Worm (Caenorhabditis elegans) whole organism, midembryonic: ENCODE measurements around the gene C37H5.5.

Experiments
- T22C8.4 ChIP-seq: fragments of 200-800 bp; sonication (Bioruptor generic); IDR thresholded peaks from 2 replicates; pipeline ENCODE4 v1.3.6; 2022; ENCODE audit warnings: missing genetic modification characterization, missing compliant biosample characterization
- cog-1 ChIP-seq: sonication (generic microtip); optimal IDR thresholded peaks from 2 replicates; lab custom pipeline; 2016; ENCODE audit warnings: missing genetic modification characterization, missing compliant biosample characterization
- flt-1 ChIP-seq: fragments of 200-800 bp; sonication (Bioruptor generic); IDR thresholded peaks from 2 replicates; pipeline ENCODE4 v1.3.6; 2022; ENCODE audit warnings: missing genetic modification characterization, missing compliant biosample characterization
- klf-2 ChIP-seq: fragments of 200-800 bp; sonication (Bioruptor generic); conservative IDR thresholded peaks from 2 replicates; pipeline ENCODE4 v1.3.6; 2022; ENCODE audit warnings: missing genetic modification reagents, missing genetic modification characterization, missing compliant biosample characterization
- med-1 ChIP-seq: sonication (generic microtip); optimal IDR thresholded peaks from 2 replicates; lab custom pipeline; 2017; ENCODE audit warnings: missing genetic modification characterization, mild to moderate bottlenecking, missing compliant biosample characterization, antibody characterized with exemption, missing genetic modification reagents; ENCODE audit not compliant: insufficient read depth
- ref-1 ChIP-seq: fragments of 200-800 bp; sonication (Bioruptor generic); conservative IDR thresholded peaks from 2 replicates; pipeline ENCODE4 v1.3.6; 2022; ENCODE audit warnings: missing genetic modification reagents, missing genetic modification characterization, missing compliant biosample characterization
- tab-1 ChIP-seq: fragments of 200-800 bp; sonication (Bioruptor generic); IDR thresholded peaks from 2 replicates; pipeline ENCODE4 v1.3.6; 2022; ENCODE audit warnings: missing genetic modification characterization, missing compliant biosample characterization
- ztf-23 ChIP-seq: fragments of 200-800 bp; sonication (Bioruptor generic); IDR thresholded peaks from 2 replicates; pipeline ENCODE4 v1.3.6; 2022; ENCODE audit warnings: missing genetic modification reagents, missing genetic modification characterization, missing compliant biosample characterization
- ztf-29 ChIP-seq: fragments of 200-800 bp; sonication (Bioruptor generic); IDR thresholded peaks from 2 replicates; pipeline ENCODE4 v1.3.6; 2022; ENCODE audit warnings: missing genetic modification reagents, missing genetic modification characterization, missing compliant biosample characterization

Gene C37H5.5

DNA sequence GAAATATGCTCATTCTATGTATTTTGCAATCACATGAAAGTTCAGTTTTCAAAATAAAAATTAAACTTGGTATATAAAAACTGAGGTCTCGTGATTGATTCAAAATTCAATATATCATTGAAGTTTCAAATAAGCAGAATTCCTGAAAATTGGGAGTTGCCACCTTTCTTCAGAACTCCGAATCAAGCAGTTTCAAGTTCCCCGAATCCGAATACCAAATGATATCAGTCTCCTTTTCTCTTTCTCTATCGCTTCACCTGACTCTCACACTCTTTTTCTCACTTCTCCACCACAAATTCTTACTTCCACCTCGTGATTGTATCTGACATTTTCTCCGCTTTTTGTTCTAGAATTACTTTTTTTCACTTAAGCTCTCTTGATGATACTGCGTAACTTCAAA, 32.9 kb upstream of the C37H5.5 start, which contains the start of gene R02F11.2:
Gene R02F11.2 (plus strand): TSS at position 292 of the 400 bp plus-strand sequence.
- TF ChIP-seq tab-1 (GFP tag; lab: Robert Waterston, UW), result no peak
- TF ChIP-seq klf-2 (GFP tag; lab: Robert Waterston, UW), result no peak
- TF ChIP-seq ref-1 (GFP tag; lab: Robert Waterston, UW), result no peak
- no peak for TF ChIP-seq med-1
- no peak for TF ChIP-seq ztf-29
- TF ChIP-seq T22C8.4, result no peak
- no peak for TF ChIP-seq cog-1 (tag; lab: Kevin White, UChicago)

DNA sequence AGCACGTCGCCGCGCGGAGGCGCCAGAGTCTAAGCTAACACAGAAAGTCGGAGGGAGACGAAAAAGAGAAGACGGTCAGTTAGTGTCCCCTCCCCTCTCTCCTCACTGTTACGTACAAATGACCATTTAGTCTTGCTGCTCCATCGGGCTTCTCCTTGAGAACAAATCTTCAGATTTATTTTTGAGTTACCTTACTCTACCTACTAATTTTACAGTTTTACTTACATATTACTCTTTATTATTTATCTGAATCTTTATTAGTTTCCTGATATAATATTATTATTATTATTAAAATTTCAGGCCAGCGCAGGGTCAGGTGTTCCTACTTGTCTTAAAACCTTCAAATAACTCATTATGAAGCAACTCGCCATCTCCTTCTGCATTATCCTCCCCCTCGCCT, 26.4 kb upstream of the C37H5.5 start, which contains the start of gene R02F11.1:
Gene R02F11.1 (plus strand): TSS at position 301 of the 400 bp plus-strand sequence.
- TF ChIP-seq klf-2 (GFP tag; lab: Robert Waterston, UW) (no peak), ztf-29 (no peak), ztf-23 (no peak), tab-1 (GFP tag; lab: Robert Waterston, UW) (no peak), med-1 (no peak), flt-1 (no peak), ref-1 (GFP tag; lab: Robert Waterston, UW) (no peak), T22C8.4 (no peak), cog-1 (tag; lab: Kevin White, UChicago) (no peak)

DNA sequence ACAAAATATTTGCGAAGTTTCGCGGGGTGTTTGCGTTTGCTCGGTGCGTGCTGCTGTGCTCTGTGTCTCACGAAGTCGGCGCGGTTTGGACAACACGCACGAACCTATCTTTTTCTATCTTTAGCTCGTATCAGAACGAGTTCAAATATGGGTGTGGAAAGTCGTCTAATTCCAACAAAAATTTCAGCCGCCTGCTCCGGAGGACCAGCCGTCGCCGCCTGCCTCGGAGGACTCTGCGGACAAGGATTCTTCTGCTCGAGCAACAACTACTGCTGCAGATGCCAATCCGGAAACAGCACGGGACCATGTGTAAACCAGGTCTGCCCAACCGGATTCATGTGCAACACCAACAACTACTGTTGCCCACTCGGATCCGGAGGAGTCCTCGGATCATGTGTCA, 25.2 kb upstream of the C37H5.5 start:
- no peak for TF ChIP-seq ztf-29
- TF ChIP-seq klf-2 (GFP tag; lab: Robert Waterston, UW), result no peak
- TF ChIP-seq ztf-23, result no peak

DNA sequence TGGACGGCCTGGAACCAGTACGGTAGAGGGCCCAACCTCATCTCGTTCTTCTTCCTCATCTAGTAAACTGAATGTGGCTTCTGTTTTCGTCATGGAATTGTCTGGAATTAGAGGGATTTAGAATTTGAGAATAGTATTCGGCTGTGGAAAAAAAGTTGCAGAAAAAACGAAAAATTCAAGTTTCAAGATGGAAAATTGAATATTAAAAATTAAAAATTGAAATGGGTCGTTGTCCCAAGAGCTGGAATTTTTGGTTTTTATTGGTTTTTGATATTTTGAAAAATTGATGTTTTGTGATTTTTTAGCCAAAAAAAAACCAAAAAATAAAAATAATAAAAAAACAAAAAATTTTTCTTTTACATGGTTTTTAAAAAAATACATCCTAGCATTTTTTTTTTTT, 21.3 kb upstream of the C37H5.5 start, which contains the start of gene R02F11.3:
Gene R02F11.3 (minus strand): TSS at position 101 of the 400 bp plus-strand sequence.
- TF ChIP-seq med-1, result no peak
- no peak for TF ChIP-seq cog-1 (tag; lab: Kevin White, UChicago)
- no peak for TF ChIP-seq ztf-23
- no peak for TF ChIP-seq flt-1
- TF ChIP-seq klf-2 (GFP tag; lab: Robert Waterston, UW), result no peak
- no peak for TF ChIP-seq T22C8.4
- TF ChIP-seq tab-1 (GFP tag; lab: Robert Waterston, UW), result no peak
- no peak for TF ChIP-seq ref-1 (GFP tag; lab: Robert Waterston, UW)
- no peak for TF ChIP-seq ztf-29

DNA sequence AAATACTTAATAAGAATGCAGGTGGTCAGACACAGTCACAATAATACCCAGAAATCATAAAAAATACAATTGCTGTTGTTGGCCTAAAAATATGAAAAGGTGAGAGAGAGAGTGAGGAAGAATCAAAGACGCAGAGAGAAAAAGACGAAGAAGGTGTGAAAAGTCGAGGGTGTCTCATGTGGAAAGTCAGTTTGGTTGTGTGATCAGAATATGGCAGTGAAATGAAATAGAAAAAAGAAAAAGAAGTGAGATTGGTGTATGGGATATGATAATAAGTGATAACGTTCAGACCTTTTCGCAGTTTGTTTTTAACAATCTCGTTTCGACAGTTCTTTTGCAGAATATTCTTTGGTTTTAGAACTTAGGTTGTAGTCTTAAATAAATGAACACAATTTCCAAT, 20.3 kb upstream of the C37H5.5 start:
- TF ChIP-seq klf-2 (GFP tag; lab: Robert Waterston, UW) (no peak), cog-1 (tag; lab: Kevin White, UChicago) (no peak), flt-1 (no peak), tab-1 (GFP tag; lab: Robert Waterston, UW) (no peak), ztf-29 (no peak), ztf-23 (no peak), T22C8.4 (no peak), med-1 (no peak), ref-1 (GFP tag; lab: Robert Waterston, UW) (no peak)

DNA sequence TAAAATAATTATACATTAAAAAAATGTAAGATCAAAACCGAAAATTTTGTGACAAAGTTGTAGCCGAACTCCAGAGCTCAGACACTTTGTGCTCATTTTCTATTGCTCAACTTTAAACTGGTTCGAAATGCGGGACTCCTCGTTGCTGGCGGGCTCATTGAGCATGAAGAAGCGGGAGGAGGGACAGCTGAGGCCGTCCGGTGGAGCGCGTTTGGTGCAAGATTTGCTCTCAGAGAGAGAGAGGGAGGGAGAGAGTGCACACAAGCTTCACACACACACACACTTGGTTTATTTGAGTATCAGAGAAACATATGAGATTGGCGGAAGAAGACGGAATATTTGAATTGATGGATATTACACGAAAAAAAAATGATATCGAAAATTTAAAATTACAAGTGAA, 16.5 kb upstream of the C37H5.5 start:
- TF ChIP-seq cog-1 (tag; lab: Kevin White, UChicago) (peak; percentile 58), flt-1 (peak; percentile 46; the same call in 1 of the 2 replicates), klf-2 (GFP tag; lab: Robert Waterston, UW) (no peak), tab-1 (GFP tag; lab: Robert Waterston, UW) (0 out of 2 replicates have a peak, but pooled peaks have one; percentile 7), med-1 (no peak), ztf-29 (no peak), T22C8.4 (no peak)

DNA sequence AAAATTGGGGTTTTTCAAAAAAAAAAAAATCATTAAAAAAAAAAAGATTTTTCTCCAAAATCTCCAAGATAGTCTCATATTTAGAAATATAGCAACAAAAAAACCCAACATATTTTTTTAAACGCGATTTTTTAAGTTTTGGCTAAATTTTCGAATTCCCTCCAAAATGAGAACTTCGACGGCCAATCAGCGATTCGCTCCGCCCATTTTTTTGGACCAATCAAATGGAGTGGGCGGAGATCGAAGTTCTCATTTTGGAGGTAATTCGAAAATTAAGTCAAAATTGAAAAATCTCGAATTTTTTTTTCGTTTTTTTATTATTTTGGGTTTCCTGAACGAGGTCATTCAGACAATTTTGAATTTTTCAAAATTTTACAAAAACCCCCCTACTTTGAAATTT, 13.3 kb upstream of the C37H5.5 start:
- TF ChIP-seq cog-1 (tag; lab: Kevin White, UChicago) (no peak), tab-1 (GFP tag; lab: Robert Waterston, UW) (no peak), med-1 (no peak), ref-1 (GFP tag; lab: Robert Waterston, UW) (no peak), klf-2 (GFP tag; lab: Robert Waterston, UW) (no peak), ztf-29 (no peak), flt-1 (no peak), T22C8.4 (no peak), ztf-23 (no peak)

DNA sequence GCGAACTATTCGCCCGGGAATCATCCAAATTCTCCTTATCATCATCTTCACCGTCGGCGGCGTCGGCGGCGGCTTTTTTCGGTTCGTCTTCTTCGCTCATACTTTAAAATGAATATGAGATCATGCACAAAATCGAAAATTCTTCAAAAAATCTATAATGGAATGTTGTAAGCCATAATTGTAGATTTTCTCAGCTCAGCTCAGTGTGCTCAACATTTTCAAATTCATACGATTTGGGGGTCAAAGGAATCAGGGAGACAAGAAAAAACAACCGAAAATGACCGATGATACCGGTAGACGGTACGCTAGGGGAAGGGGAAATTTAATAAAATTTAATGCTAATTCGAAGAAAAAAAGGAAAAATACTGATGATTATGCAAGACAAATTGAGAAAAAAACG, 8.6 kb upstream of the C37H5.5 start, which contains the start of gene ccep-97:
Gene ccep-97 (minus strand): TSS at position 101 of the 400 bp plus-strand sequence.
- no peak for TF ChIP-seq flt-1
- TF ChIP-seq med-1, result no peak
- no peak for TF ChIP-seq ref-1 (GFP tag; lab: Robert Waterston, UW)
- no peak for TF ChIP-seq cog-1 (tag; lab: Kevin White, UChicago)

DNA sequence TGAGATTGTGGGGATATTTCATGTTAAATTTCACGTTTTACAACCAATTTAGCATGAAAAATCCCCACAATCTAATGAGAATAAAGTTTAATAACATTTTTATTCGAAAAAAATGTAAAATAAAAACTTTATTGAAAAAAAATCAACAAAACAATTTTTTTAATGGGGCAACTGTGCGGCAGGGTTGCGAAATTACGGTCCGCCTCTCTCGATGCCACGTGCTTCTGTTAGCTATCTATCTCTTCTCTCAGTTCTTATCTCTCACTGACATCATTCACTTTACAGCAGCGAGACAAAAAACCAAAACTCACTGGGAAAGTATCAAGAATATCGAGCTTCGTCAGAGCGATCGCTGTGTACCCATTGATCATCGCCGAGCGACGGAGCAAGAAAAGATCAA, 6.6 kb upstream of the C37H5.5 start:
- TF ChIP-seq ztf-23 (no peak), klf-2 (GFP tag; lab: Robert Waterston, UW) (no peak), cog-1 (tag; lab: Kevin White, UChicago) (no peak), ref-1 (GFP tag; lab: Robert Waterston, UW) (no peak), tab-1 (GFP tag; lab: Robert Waterston, UW) (no peak), med-1 (no peak), T22C8.4 (no peak), flt-1 (no peak), ztf-29 (no peak)

DNA sequence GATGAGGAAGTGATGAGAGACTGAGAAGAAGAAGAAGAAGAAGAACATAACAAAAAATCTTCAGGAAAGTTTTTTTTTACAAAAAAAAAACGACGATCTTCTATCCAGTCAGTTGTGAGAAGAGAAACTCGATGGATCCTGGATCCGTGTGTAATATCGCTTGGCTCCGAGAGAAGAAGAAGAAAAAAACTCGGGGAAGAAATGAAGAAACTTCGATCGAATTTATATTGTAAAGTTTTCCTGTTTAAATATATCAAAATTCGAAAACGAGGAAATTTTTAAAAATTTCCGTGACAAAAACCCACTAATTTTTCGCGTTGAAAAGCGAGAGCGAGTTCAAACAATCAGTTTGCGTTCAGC, 3.9 kb upstream of the C37H5.5 start, which contains the start of gene adss-1:
Gene adss-1 (minus strand): TSS at position 101 of the 360 bp plus-strand sequence.
- TF ChIP-seq flt-1, result no peak

DNA sequence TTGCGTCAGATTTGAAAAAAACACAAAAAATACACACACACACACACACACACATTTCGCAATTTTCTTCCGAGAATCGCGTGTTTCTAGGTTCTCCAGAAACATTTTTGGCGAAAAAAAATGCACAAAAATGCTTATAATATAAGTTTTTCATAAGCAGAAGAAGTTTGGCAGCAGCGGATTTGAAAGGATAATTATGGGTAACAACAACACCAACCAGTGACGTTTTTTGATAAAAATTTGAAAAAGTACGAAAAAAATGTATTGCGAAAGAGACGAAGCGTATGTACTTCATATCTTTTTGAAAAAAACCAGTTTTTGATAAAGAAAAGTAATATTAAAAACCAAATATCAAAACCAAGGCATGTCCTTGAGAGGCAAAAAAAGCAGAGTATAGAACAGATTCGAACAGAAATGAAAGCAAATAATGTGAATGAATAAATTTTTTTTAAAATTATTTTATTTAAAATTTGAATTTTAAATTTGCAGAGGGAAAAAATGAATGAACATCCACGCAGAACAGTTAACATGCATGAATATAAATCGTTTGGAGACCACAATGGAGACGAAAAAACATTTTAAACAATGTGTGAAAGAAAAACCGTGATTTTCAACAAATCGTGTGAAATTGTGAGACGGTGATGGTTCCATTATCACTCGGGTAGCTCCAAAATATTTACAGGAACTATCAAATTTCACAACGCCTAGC, 3.3 kb upstream of the C37H5.5 start:
- TF ChIP-seq tab-1 (GFP tag; lab: Robert Waterston, UW), result no peak
- no peak for TF ChIP-seq flt-1
- TF ChIP-seq ref-1 (GFP tag; lab: Robert Waterston, UW), result no peak
- TF ChIP-seq ztf-29, result no peak
- TF ChIP-seq cog-1 (tag; lab: Kevin White, UChicago), result no peak
- no peak for TF ChIP-seq T22C8.4
- no peak for TF ChIP-seq klf-2 (GFP tag; lab: Robert Waterston, UW)
- no peak for TF ChIP-seq med-1
- TF ChIP-seq ztf-23, result no peak
